Fruit fly (Drosophila melanogaster): ENCODE measurements around the gene CG33285.
A peak's percentile ranks its signal among the peaks of the same experiment; 100 is the strongest.

CG33285 gene

DNA sequence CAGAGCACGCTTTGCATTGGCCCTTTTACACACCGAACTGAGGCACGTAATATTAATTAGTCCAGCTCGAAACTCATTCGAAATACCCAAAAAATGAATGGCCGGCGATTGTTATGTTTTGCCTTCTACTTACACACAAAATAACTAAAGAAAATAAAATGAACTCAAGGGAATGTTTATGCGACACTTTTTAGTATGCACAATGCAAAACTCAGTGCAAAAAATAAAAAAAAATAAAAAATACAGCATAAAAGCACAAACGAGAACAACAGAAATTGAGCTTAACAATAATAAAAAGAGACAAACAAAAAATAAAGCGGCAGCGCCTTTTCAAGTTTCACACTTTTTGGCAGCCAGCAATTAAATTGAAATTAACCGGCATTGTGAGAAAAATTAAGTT is 8.6 kb upstream of the CG33285 start:
- TF ChIP-seq EcR (GFP tag; optimal IDR thresholded peaks at IDR 0.05): no peak
- TF ChIP-seq CG4496 (GFP tag; IDR thresholded peaks at IDR 0.05): no peak
- no peak for TF ChIP-seq CG15710 (tag; optimal IDR thresholded peaks at IDR 0.05)
- no peak for TF ChIP-seq CG9948 (tag; optimal IDR thresholded peaks at IDR 0.05)
- TF ChIP-seq CG17806 (tag; optimal IDR thresholded peaks at IDR 0.05): no peak
- TF ChIP-seq CG34367 (tag; optimal IDR thresholded peaks at IDR 0.05): no peak
- TF ChIP-seq fd96Ca (GFP tag; IDR thresholded peaks at IDR 0.05): no peak
- TF ChIP-seq CG14655 (GFP tag; optimal IDR thresholded peaks at IDR 0.05): no peak
- TF ChIP-seq CG8301 (tag; optimal IDR thresholded peaks at IDR 0.05): no peak

DNA sequence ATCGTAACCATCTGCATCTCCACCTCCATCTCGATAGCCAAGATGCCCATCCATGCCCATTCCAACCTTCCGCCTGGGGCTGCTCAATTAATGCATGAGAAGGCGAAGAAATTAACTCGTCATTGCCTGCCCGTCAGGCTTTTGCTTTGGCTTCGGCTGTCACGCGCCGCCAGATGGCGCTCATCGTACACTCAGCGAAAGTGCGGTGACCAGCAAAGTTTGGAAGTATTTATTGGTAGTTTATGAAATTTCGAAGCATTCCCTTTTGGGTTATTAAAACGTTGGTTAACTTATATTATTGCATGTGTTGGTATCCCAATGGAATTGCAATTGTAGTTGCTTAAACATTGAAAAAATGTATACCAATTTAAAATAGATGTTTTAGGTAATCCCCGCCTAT is 1.5 kb upstream of the CG33285 start:
- TF ChIP-seq CG14655 (GFP tag; optimal IDR thresholded peaks at IDR 0.05) (peak; percentile 20), Snoo (tag; optimal IDR thresholded peaks at IDR 0.05) (no peak), Pif1B (GFP tag; optimal IDR thresholded peaks at IDR 0.05) (no peak), Pif1A (GFP tag; optimal IDR thresholded peaks at IDR 0.05) (peak; percentile 4), D1 (tag; optimal IDR thresholded peaks at IDR 0.05) (no peak)

DNA sequence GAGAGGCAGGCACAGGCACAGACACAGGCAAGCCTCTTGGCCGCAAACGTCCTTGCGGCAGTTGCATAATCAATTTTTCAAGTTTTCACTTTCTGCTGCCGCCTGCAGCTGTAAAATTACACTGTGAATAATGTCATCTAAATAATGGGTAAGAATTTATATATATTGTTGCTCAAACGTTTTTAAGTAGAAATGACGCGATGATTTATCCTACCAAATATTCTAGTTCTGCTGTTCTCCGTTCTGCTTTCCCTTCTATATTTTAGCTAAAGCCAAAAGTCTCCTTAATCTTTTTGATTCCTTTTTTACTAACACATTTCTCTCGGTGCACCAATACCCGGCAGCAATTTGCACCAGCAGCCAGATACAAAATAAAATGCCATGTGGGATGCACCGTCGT is 8.4 kb downstream of the CG33285 start:
- TF ChIP-seq CG8301 (tag; optimal IDR thresholded peaks at IDR 0.05) (no peak), CG32121 (GFP tag; IDR thresholded peaks at IDR 0.05) (peak; percentile 21; the same call in 1 of the 2 replicates), Ets98B (GFP tag; IDR thresholded peaks at IDR 0.05) (peak; percentile 55), EcR (GFP tag; optimal IDR thresholded peaks at IDR 0.05) (no peak), CG12605 (GFP tag; IDR thresholded peaks at IDR 0.05) (peak; percentile 56), Pif1B (GFP tag; optimal IDR thresholded peaks at IDR 0.05) (peak; percentile 52), D1 (tag; optimal IDR thresholded peaks at IDR 0.05) (no peak), Pif1A (GFP tag; optimal IDR thresholded peaks at IDR 0.05) (peak; percentile 77), CG34367 (tag; optimal IDR thresholded peaks at IDR 0.05) (peak; percentile 19), CG4496 (GFP tag; IDR thresholded peaks at IDR 0.05) (peak; percentile 73; the same call in 2 of the 3 replicates)

DNA sequence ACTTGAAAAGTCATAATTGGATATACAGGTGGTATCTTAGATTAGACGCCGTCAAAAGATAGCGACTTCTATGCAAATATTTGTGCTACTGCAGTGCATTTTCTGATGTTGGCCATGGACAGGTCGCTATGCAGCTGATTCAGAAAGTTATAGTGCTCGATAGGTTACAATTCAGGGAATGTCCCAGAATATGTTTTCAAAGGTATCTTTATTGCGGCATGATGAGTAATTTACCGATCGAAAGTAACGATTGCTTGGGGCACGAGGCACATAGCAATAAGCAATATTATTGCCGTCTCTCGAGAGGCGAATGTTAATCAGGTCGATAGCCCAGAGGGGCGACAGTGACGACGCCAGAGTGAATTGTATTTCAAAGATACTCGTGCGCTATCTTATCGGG is 18.7 kb downstream of the CG33285 start:
- no peak for TF ChIP-seq CG14655 (GFP tag; optimal IDR thresholded peaks at IDR 0.05)
- no peak for TF ChIP-seq EcR (GFP tag; optimal IDR thresholded peaks at IDR 0.05)
- TF ChIP-seq CG8159 (tag; optimal IDR thresholded peaks at IDR 0.05): no peak
- TF ChIP-seq Pif1A (GFP tag; optimal IDR thresholded peaks at IDR 0.05): no peak
- TF ChIP-seq Snoo (tag; optimal IDR thresholded peaks at IDR 0.05): no peak
- TF ChIP-seq CG10348 (GFP tag; IDR thresholded peaks at IDR 0.05): no peak
- no peak for TF ChIP-seq CG15710 (tag; optimal IDR thresholded peaks at IDR 0.05)
- TF ChIP-seq Pif1B (GFP tag; optimal IDR thresholded peaks at IDR 0.05): no peak
- TF ChIP-seq gl (tag; optimal IDR thresholded peaks at IDR 0.05): no peak
- no peak for TF ChIP-seq rn (GFP tag; IDR thresholded peaks at IDR 0.05)
- TF ChIP-seq CG32121 (GFP tag; IDR thresholded peaks at IDR 0.05): no peak
- TF ChIP-seq CG9948 (tag; optimal IDR thresholded peaks at IDR 0.05): no peak
- no peak for TF ChIP-seq CG12605 (GFP tag; IDR thresholded peaks at IDR 0.05)
- no peak for TF ChIP-seq CG17806 (tag; optimal IDR thresholded peaks at IDR 0.05)
- TF ChIP-seq CG4496 (GFP tag; IDR thresholded peaks at IDR 0.05): no peak
- no peak for TF ChIP-seq Ets98B (GFP tag; IDR thresholded peaks at IDR 0.05)
- no peak for TF ChIP-seq CG13204 (GFP tag; optimal IDR thresholded peaks at IDR 0.05)
- TF ChIP-seq CG8301 (tag; optimal IDR thresholded peaks at IDR 0.05): no peak

DNA sequence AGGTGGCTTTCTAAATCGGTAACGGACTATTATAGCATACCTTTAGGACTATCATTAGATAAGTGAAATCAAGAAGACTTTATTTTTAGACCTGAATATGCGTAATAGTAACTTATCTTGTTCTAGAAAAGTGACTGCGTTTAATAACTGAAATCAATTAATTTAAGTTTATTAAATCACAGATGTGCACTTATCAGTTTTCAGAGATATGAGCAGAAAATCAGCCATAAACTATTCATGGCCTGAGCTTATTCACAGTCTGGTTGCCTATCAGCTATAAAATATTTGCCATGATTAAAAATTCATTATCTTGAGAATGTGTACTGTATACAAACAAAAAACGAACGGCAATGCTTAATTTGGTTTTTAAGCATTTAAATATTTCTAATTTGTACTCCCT is 19.3 kb downstream of the CG33285 start:
- TF ChIP-seq CG4496 (GFP tag; IDR thresholded peaks at IDR 0.05) (no peak), Snoo (tag; optimal IDR thresholded peaks at IDR 0.05) (no peak), Pif1B (GFP tag; optimal IDR thresholded peaks at IDR 0.05) (no peak), EcR (GFP tag; optimal IDR thresholded peaks at IDR 0.05) (no peak), CG9948 (tag; optimal IDR thresholded peaks at IDR 0.05) (no peak), CG15710 (tag; optimal IDR thresholded peaks at IDR 0.05) (no peak), CG8301 (tag; optimal IDR thresholded peaks at IDR 0.05) (no peak), CG12605 (GFP tag; IDR thresholded peaks at IDR 0.05) (no peak), CG32121 (GFP tag; IDR thresholded peaks at IDR 0.05) (no peak), CG13204 (GFP tag; optimal IDR thresholded peaks at IDR 0.05) (no peak), CG8159 (tag; optimal IDR thresholded peaks at IDR 0.05) (no peak)

DNA sequence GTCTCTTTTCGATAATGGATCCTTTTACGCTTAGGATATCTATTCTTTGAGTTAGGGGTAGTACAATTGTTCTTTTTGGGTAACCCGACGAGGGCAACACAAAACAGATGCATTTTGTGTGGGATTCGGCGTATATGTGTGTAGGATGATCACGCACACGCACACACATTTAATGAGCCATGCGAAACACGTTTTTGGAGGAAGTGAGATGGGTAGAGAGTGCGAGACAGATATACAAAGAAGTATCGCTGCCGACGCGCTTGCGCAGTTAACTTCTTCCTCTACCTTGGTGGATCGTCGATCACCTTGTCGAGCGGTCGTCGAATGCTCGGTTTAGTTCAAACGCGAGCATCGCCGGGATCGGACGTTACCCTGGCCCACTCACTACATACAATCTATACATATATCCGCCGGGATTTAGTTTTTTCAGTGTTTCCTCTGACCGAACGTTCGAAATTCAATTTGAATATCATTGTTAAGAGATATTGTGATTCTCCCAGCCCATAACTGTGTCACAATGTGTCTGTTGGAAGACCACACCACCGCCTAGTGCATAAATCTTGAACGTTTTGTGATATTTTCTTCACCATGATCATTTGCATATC is 21.1 kb downstream of the CG33285 start:
- no peak for TF ChIP-seq D1 (tag; optimal IDR thresholded peaks at IDR 0.05)
- TF ChIP-seq CG14655 (GFP tag; optimal IDR thresholded peaks at IDR 0.05): no peak
- no peak for TF ChIP-seq rn (GFP tag; IDR thresholded peaks at IDR 0.05)
- no peak for TF ChIP-seq CG17806 (tag; optimal IDR thresholded peaks at IDR 0.05)
- no peak for TF ChIP-seq Pif1B (GFP tag; optimal IDR thresholded peaks at IDR 0.05)
- TF ChIP-seq CG32121 (GFP tag; IDR thresholded peaks at IDR 0.05): no peak
- no peak for TF ChIP-seq CG12605 (GFP tag; IDR thresholded peaks at IDR 0.05)
- TF ChIP-seq CG10348 (GFP tag; IDR thresholded peaks at IDR 0.05): no peak
- TF ChIP-seq Pif1A (GFP tag; optimal IDR thresholded peaks at IDR 0.05): no peak
- TF ChIP-seq CG34367 (tag; optimal IDR thresholded peaks at IDR 0.05): no peak
- peak; percentile 84 for TF ChIP-seq EcR (GFP tag; optimal IDR thresholded peaks at IDR 0.05)
- TF ChIP-seq CG9948 (tag; optimal IDR thresholded peaks at IDR 0.05): no peak
- TF ChIP-seq gl (tag; optimal IDR thresholded peaks at IDR 0.05): peak; percentile 15
- TF ChIP-seq fd96Ca (GFP tag; IDR thresholded peaks at IDR 0.05): no peak
- TF ChIP-seq CG8159 (tag; optimal IDR thresholded peaks at IDR 0.05): no peak
- no peak for TF ChIP-seq Ets98B (GFP tag; IDR thresholded peaks at IDR 0.05)
- peak; percentile 81 for TF ChIP-seq CG13204 (GFP tag; optimal IDR thresholded peaks at IDR 0.05)
- no peak for TF ChIP-seq Snoo (tag; optimal IDR thresholded peaks at IDR 0.05)
- TF ChIP-seq CG15710 (tag; optimal IDR thresholded peaks at IDR 0.05): no peak
- TF ChIP-seq CG8301 (tag; optimal IDR thresholded peaks at IDR 0.05): no peak
- peak; percentile 40; the same call in 1 of the 3 replicates for TF ChIP-seq CG4496 (GFP tag; IDR thresholded peaks at IDR 0.05)

Measured in whole organism, pupa.